Worm (Caenorhabditis elegans) whole organism, early embryonic: Measurements from ENCODE around the gene T14B4.3.

Experiments
- B0310.2 ChIP-seq: sonication (generic microtip); optimal IDR thresholded peaks from 2 replicates; lab custom pipeline; 2016; ENCODE audit warnings: mild to moderate bottlenecking, missing genetic modification characterization, missing compliant biosample characterization
- F13C5.2 ChIP-seq: sonication (generic microtip); optimal IDR thresholded peaks from 2 replicates; lab custom pipeline; 2017; ENCODE audit warnings: mild to moderate bottlenecking, missing genetic modification characterization, inconsistent platforms, missing compliant biosample characterization
- aly-1 ChIP-seq: sonication (generic microtip); optimal IDR thresholded peaks from 2 replicates; lab custom pipeline; 2016; ENCODE audit warnings: missing genetic modification characterization, missing compliant biosample characterization
- ama-1 ChIP-seq: fragments of 150-350 bp; optimal IDR thresholded peaks from 2 replicates; lab custom pipeline; 2014
- ceh-13 ChIP-seq: fragments of 200-800 bp; sonication (Bioruptor generic); optimal IDR thresholded peaks from 2 replicates; lab custom pipeline; 2018; ENCODE audit warnings: mild to moderate bottlenecking, missing genetic modification characterization, missing compliant biosample characterization
- ceh-36 ChIP-seq: sonication (generic microtip); optimal IDR thresholded peaks from 2 replicates; lab custom pipeline; 2016; ENCODE audit warnings: missing genetic modification characterization, inconsistent platforms, missing compliant biosample characterization
- ets-7 ChIP-seq: sonication (generic microtip); optimal IDR thresholded peaks from 2 replicates; lab custom pipeline; 2016; ENCODE audit warnings: missing genotype, missing genetic modification characterization, missing compliant biosample characterization
- flt-1 ChIP-seq: fragments of 200-800 bp; sonication (Bioruptor generic); IDR thresholded peaks from 2 replicates; pipeline ENCODE4 v1.3.6; 2022; ENCODE audit warnings: missing genetic modification characterization, missing compliant biosample characterization
- hmbx-1 ChIP-seq: sonication (generic microtip); optimal IDR thresholded peaks from 2 replicates; lab custom pipeline; 2016; ENCODE audit warnings: mild to moderate bottlenecking, missing genetic modification characterization, missing compliant biosample characterization
- hmg-4 ChIP-seq: fragments of 200-800 bp; sonication (Bioruptor generic); optimal IDR thresholded peaks from 2 replicates; lab custom pipeline; 2018; ENCODE audit warnings: mild to moderate bottlenecking, missing genetic modification characterization, missing compliant biosample characterization
- hnd-1 ChIP-seq: sonication (generic microtip); optimal IDR thresholded peaks from 2 replicates; lab custom pipeline; 2016; ENCODE audit warnings: missing genetic modification characterization, missing compliant biosample characterization
- pes-1 ChIP-seq: fragments of 200-800 bp; sonication (Bioruptor generic); IDR thresholded peaks from 2 replicates; pipeline ENCODE4 v1.3.6; 2022; ENCODE audit warnings: missing genetic modification reagents, missing genetic modification characterization, missing compliant biosample characterization
- scrt-1 ChIP-seq: fragments of 200-800 bp; sonication (Bioruptor generic); IDR thresholded peaks from 2 replicates; pipeline ENCODE4 v1.3.6; 2022; ENCODE audit warnings: missing genetic modification characterization, missing compliant biosample characterization
- sea-1 ChIP-seq: fragments of 200-800 bp; sonication (Bioruptor generic); conservative IDR thresholded peaks from 2 replicates; pipeline ENCODE4 v1.3.6; 2022; ENCODE audit warnings: missing genetic modification characterization, missing compliant biosample characterization
- tbx-11 ChIP-seq: fragments of 200-800 bp; sonication (Bioruptor generic); IDR thresholded peaks from 2 replicates; pipeline ENCODE4 v1.3.6; 2022; ENCODE audit warnings: missing genetic modification characterization, missing compliant biosample characterization
- tbx-37 ChIP-seq: fragments of 200-800 bp; sonication (Bioruptor generic); conservative IDR thresholded peaks from 2 replicates; pipeline ENCODE4 v1.3.6; 2022; ENCODE audit warnings: missing genetic modification reagents, missing genetic modification characterization, missing compliant biosample characterization
- tra-4 ChIP-seq: sonication (generic microtip); optimal IDR thresholded peaks from 2 replicates; lab custom pipeline; 2017; ENCODE audit warnings: missing genetic modification characterization, missing compliant biosample characterization

T14B4.3 gene

DNA sequence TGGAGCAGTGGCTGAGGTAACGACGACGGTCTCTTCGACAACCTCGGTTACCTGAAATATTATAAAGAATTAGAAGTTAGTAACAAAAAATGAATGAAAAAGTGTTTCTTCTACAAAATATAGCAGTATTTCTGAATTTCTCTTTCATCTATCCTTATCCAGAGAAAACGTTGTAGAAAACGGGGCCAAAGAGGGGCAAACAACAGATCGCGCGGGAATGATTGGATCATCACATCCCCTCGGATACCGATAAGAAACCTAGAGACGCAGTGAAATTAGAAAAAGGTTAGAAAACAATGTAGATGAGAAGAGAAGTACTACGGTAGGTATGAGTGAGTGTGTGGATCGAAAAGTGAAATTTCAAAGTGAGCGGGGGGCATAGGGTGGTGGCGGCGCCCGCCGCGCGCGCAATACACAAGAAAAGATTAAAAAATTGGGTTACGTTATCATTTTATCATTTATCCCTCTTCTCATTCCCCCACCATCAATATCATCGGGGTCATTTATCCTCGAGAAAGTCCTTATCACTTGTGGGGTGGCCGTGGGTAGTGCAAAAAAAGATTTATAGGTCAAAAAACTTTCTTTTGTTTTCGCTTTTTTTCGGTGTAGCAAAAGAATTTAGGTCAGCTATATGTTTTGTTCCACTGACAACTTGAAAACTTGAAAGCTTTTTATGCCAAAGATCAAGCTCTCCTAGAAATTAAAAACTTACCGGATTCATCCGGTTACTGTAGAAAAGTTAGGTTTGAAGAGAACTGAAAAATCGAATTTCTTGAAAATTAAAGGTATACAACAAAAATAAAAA, 22.4 kb upstream of the T14B4.3 start, which contains the start of the genes dpy-10 and T14B4.19:
TSS of gene dpy-10 (minus strand) at position 51 of the 805 bp plus-strand sequence.
TSS of gene T14B4.19 (minus strand) at position 755 of the 805 bp plus-strand sequence.
- TF ChIP-seq tbx-37 (no peak), ceh-36 (tag; lab: Kevin White, UChicago) (peak; percentile 19)

DNA sequence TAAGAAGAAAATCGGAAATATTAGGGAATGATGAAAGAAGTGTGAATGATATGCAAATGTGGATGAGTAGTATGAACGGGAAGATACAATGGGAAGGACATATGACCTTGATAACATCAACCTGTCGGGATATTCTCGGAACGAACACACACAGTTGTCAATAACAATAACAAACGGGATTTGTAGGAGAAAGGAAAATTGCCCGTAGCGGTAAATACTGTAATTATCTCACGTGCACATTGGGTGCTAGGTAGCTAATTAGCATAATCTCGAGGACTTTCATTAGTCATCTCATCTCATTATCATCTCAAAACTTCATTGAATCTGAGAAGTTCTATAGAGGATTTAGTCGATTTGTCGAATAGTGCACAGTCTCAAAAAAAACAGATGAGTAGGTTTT, 21.7 kb upstream of the T14B4.3 start:
- no peak for TF ChIP-seq hnd-1 (tag; lab: Kevin White, UChicago)
- no peak for TF ChIP-seq B0310.2 (tag; lab: Kevin White, UChicago)
- TF ChIP-seq tra-4: no peak
- no peak for TF ChIP-seq F13C5.2 (tag; lab: Kevin White, UChicago)
- TF ChIP-seq ceh-36 (tag; lab: Kevin White, UChicago): no peak
- no peak for TF ChIP-seq aly-1 (tag; lab: Kevin White, UChicago)
- TF ChIP-seq ama-1 (lab: Kevin White, UChicago): no peak
- TF ChIP-seq flt-1 (GFP tag; lab: Robert Waterston, UW): no peak
- no peak for TF ChIP-seq sea-1 (GFP tag; lab: Robert Waterston, UW)
- TF ChIP-seq pes-1: no peak
- TF ChIP-seq tbx-37: no peak

ce11 chrII:6713832-6714342, 20.9 kb upstream of the T14B4.3 start, which contains the start of gene dpy-2:
Gene dpy-2, plus strand, starts transcription at chrII:6714292.
- TF ChIP-seq aly-1 (tag; lab: Kevin White, UChicago) (no peak), tbx-11 (GFP tag; lab: Robert Waterston, UW) (no peak), F13C5.2 (tag; lab: Kevin White, UChicago) (no peak), hmbx-1 (tag; lab: Kevin White, UChicago) (no peak), sea-1 (GFP tag; lab: Robert Waterston, UW) (no peak), ceh-13 (no peak), scrt-1 (GFP tag; lab: Robert Waterston, UW) (no peak), ets-7 (tag; lab: Kevin White, UChicago) (no peak), B0310.2 (tag; lab: Kevin White, UChicago) (no peak), hmg-4 (no peak), tra-4 (no peak), flt-1 (GFP tag; lab: Robert Waterston, UW) (no peak), tbx-37 (no peak), ama-1 (lab: Kevin White, UChicago) (no peak), ceh-36 (tag; lab: Kevin White, UChicago) (no peak), pes-1 (no peak), hnd-1 (tag; lab: Kevin White, UChicago) (no peak)

DNA sequence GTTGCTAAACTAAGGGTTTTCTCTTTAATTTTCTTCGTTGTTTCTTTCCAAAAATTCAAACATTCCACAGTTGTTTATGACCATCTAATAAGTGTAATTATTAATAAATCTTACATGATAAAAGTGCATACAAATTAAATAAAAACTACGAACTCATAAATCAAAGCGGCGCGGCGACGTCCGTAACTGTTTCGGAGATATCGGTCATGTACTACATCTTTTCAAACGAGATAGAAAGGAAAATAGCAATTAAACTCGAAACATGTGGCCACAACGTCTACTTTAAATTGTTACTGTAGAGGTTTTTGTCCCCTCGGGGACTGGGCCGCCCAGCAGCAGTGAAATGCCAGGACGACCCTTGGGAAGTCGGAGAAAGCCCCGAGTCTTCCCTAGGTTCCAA, 18.9 kb upstream of the T14B4.3 start:
- TF ChIP-seq scrt-1 (GFP tag; lab: Robert Waterston, UW) (no peak), tbx-37 (no peak), ets-7 (tag; lab: Kevin White, UChicago) (no peak), ceh-36 (tag; lab: Kevin White, UChicago) (no peak), flt-1 (GFP tag; lab: Robert Waterston, UW) (no peak), ceh-13 (no peak), tra-4 (no peak), F13C5.2 (tag; lab: Kevin White, UChicago) (no peak)

DNA sequence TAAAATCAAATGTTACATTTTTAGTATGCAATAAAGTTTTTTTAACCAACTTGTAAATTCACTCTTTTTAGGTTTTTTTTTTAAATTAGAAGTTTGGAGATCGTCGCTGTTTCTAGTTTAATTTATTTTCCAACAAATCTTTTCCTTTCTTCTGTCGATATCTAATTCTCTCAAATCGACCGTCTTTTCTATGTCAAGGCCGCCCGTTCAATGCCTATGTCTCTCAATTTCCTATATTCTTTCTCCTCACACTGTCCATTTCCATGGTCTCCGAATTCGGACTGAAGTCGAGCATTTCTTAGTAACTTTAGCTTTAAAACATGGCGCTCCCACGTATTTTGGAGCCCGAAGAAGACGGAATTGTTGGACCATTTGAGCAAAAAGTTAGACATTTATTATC, 18.1 kb upstream of the T14B4.3 start, which contains the start of the genes T14B4.5 and T14B4.20:
TSS of gene T14B4.5 (plus strand) at position 226 of the 400 bp plus-strand sequence.
TSS of gene T14B4.20 (plus strand) at position 264 of the 400 bp plus-strand sequence.
- TF ChIP-seq sea-1 (GFP tag; lab: Robert Waterston, UW): no peak
- no peak for TF ChIP-seq hmg-4
- no peak for TF ChIP-seq scrt-1 (GFP tag; lab: Robert Waterston, UW)
- TF ChIP-seq pes-1: no peak
- TF ChIP-seq ceh-13: no peak
- TF ChIP-seq hmbx-1 (tag; lab: Kevin White, UChicago): no peak

ce11 chrII:6718221-6718620, 16.5 kb upstream of the T14B4.3 start, which contains the start of gene tsp-10:
Gene tsp-10, plus strand, starts transcription at chrII:6718586.
- TF ChIP-seq flt-1 (GFP tag; lab: Robert Waterston, UW) (no peak), scrt-1 (GFP tag; lab: Robert Waterston, UW) (no peak), hmbx-1 (tag; lab: Kevin White, UChicago) (no peak), ama-1 (lab: Kevin White, UChicago) (no peak)

DNA sequence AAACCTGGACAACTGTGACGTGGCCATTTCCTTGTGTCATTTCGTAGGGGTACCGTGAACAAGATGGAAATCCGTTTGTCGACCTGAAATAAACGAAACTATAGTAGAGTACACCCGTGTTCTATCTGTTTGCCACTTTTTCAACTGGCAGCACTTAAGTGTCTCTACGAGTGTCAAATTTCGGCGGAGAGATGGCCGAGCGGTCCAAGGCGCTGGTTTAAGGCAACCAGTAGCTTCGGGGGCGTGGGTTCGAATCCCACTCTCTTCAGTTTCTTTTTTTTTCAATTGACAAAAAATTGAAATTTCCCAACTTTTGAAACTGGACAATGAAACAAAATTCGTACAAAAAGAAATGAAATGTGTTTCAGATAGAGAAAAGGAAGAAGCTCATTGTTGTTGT, 13.2 kb upstream of the T14B4.3 start:
- TF ChIP-seq tra-4: no peak
- peak; percentile 62 for TF ChIP-seq tbx-37
- TF ChIP-seq B0310.2 (tag; lab: Kevin White, UChicago): no peak
- TF ChIP-seq F13C5.2 (tag; lab: Kevin White, UChicago): peak; percentile 3
- no peak for TF ChIP-seq scrt-1 (GFP tag; lab: Robert Waterston, UW)
- 0 out of 2 replicates have a peak, but pooled peaks have one; percentile 49 for TF ChIP-seq tbx-11 (GFP tag; lab: Robert Waterston, UW)
- peak; percentile 68 for TF ChIP-seq pes-1
- TF ChIP-seq sea-1 (GFP tag; lab: Robert Waterston, UW): no peak; the same call in 1 of the 2 replicates
- TF ChIP-seq ceh-36 (tag; lab: Kevin White, UChicago): no peak
- TF ChIP-seq hmg-4: peak; percentile 36
- peak; percentile 2 for TF ChIP-seq hnd-1 (tag; lab: Kevin White, UChicago)
- no peak for TF ChIP-seq ceh-13
- TF ChIP-seq aly-1 (tag; lab: Kevin White, UChicago): no peak
- no peak for TF ChIP-seq hmbx-1 (tag; lab: Kevin White, UChicago)
- 0 out of 2 replicates have a peak, but pooled peaks have one; percentile 14 for TF ChIP-seq flt-1 (GFP tag; lab: Robert Waterston, UW)
- TF ChIP-seq ets-7 (tag; lab: Kevin White, UChicago): no peak
- no peak for TF ChIP-seq ama-1 (lab: Kevin White, UChicago)
